Worm (Caenorhabditis elegans) whole organism, late embryonic: Measurements from ENCODE around the gene fbxa-220.

Experiments
- T23F11.4 ChIP-seq: fragments of 200-800 bp; sonication (Bioruptor generic); optimal IDR thresholded peaks from 2 replicates; lab custom pipeline; 2018; ENCODE audit warnings: mild to moderate bottlenecking, missing genetic modification characterization, missing compliant biosample characterization
- ama-1 ChIP-seq: fragments of 150-350 bp; optimal IDR thresholded peaks from 2 replicates; lab custom pipeline; 2014
- ceh-45 ChIP-seq: fragments of 200-800 bp; sonication (Bioruptor generic); IDR thresholded peaks from 2 replicates; pipeline ENCODE4 v1.3.6; 2022; ENCODE audit warnings: missing genetic modification reagents, missing genetic modification characterization, missing compliant biosample characterization
- che-1 ChIP-seq: sonication (generic microtip); optimal IDR thresholded peaks from 2 replicates; lab custom pipeline; 2016; ENCODE audit warnings: mild to moderate bottlenecking, missing genetic modification characterization, missing compliant biosample characterization
- hlh-30 ChIP-seq: sonication (generic microtip); optimal IDR thresholded peaks from 2 replicates; lab custom pipeline; 2017; ENCODE audit warnings: antibody characterized with exemption, missing genetic modification characterization, missing compliant biosample characterization; ENCODE audit not compliant: insufficient read depth
- mec-3 ChIP-seq: sonication (generic microtip); optimal IDR thresholded peaks from 2 replicates; lab custom pipeline; 2016; ENCODE audit warnings: borderline replicate concordance, missing genetic modification characterization, missing compliant biosample characterization
- pax-1 ChIP-seq: fragments of 150-350 bp; optimal IDR thresholded peaks from 2 replicates; lab custom pipeline; 2014; ENCODE audit warnings: missing biosample characterization, missing genetic modification characterization
- pha-2 ChIP-seq: sonication (generic microtip); optimal IDR thresholded peaks from 2 replicates; lab custom pipeline; 2017; ENCODE audit warnings: mild to moderate bottlenecking, missing genetic modification characterization, missing compliant biosample characterization
- pha-4 ChIP-seq: fragments of 150-350 bp; optimal IDR thresholded peaks from 2 replicates; lab custom pipeline; 2018; ENCODE audit warnings: missing biosample characterization, missing genetic modification reagents, missing genetic modification characterization
- pros-1 ChIP-seq: fragments of 150-350 bp; optimal IDR thresholded peaks from 2 replicates; lab custom pipeline; 2014; ENCODE audit warnings: missing biosample characterization, missing genetic modification reagents, missing genetic modification characterization
- rnt-1 ChIP-seq: sonication (generic microtip); optimal IDR thresholded peaks from 2 replicates; lab custom pipeline; 2016; ENCODE audit warnings: missing genetic modification characterization, missing compliant biosample characterization
- sox-4 ChIP-seq: sonication (generic microtip); optimal IDR thresholded peaks from 2 replicates; lab custom pipeline; 2017; ENCODE audit warnings: mild to moderate bottlenecking, missing genetic modification characterization, inconsistent platforms, missing compliant biosample characterization

ce11 chrIII:11502753-11503152, 18.8 kb upstream of the fbxa-220 start, which contains the start of gene tin-10:
- no peak for TF ChIP-seq che-1 (tag; lab: Kevin White, UChicago)
- TF ChIP-seq pax-1 (tag; lab: Kevin White, UChicago) = no peak
- TF ChIP-seq pha-2 = no peak
- no peak for TF ChIP-seq ama-1
- no peak for TF ChIP-seq rnt-1 (tag; lab: Kevin White, UChicago)
- TF ChIP-seq ceh-45 (GFP tag; lab: Robert Waterston, UW) = no peak
- no peak for TF ChIP-seq mec-3 (tag; lab: Kevin White, UChicago)
- TF ChIP-seq T23F11.4 (GFP tag; lab: Kevin White, UChicago) = no peak
- no peak for TF ChIP-seq pha-4 (tag; lab: Kevin White, UChicago)
- TF ChIP-seq hlh-30 = no peak
- no peak for TF ChIP-seq sox-4 (tag; lab: Kevin White, UChicago)
- TF ChIP-seq pros-1 (tag; lab: Kevin White, UChicago) = no peak
